Fruit fly (Drosophila melanogaster): ENCODE measurements around the gene rod.

Gene rod

dm6 chr3R:31550910-31551309 is 29.8 kb upstream of the rod start (continued):
- TF ChIP-seq chm (GFP tag; IDR thresholded peaks at IDR 0.05): peak; percentile 80; the same call in 1 of the 2 replicates
- TF ChIP-seq Atf6 (GFP tag; IDR thresholded peaks at IDR 0.05): no peak
- TF ChIP-seq tll (GFP tag; optimal IDR thresholded peaks at IDR 0.05): peak in 1 of 2 experiments; percentile 98
- peak; percentile 43 for TF ChIP-seq cato (GFP tag; optimal IDR thresholded peaks at IDR 0.05; ENCODE audit: borderline replicate concordance)
- TF ChIP-seq dmrt11E (tag; optimal IDR thresholded peaks at IDR 0.05): peak; percentile 90
- TF ChIP-seq sens-2 (GFP tag; IDR thresholded peaks at IDR 0.05): peak; percentile 47; the same call in 1 of the 2 replicates
- TF ChIP-seq ftz-f1 (GFP tag; optimal IDR thresholded peaks at IDR 0.05): no peak
- TF ChIP-seq CG18619 (GFP tag; optimal IDR thresholded peaks at IDR 0.05): peak; percentile 53
- peak; percentile 39; the same call in 1 of the 2 replicates for TF ChIP-seq CG6689 (GFP tag; IDR thresholded peaks at IDR 0.05)
- peak; percentile 44 for TF ChIP-seq Max (GFP tag; optimal IDR thresholded peaks at IDR 0.05)
- peak; percentile 94 for TF ChIP-seq CG2202 (tag; optimal IDR thresholded peaks at IDR 0.05)
- TF ChIP-seq CG31441 (GFP tag; IDR thresholded peaks at IDR 0.05): peak; percentile 74
- peak; percentile 18 for TF ChIP-seq az2 (GFP tag; optimal IDR thresholded peaks at IDR 0.05)
- peak; percentile 45 for TF ChIP-seq CG17802 (tag; optimal IDR thresholded peaks at IDR 0.05)
- peak; percentile 93 for TF ChIP-seq CG7745 (tag; optimal IDR thresholded peaks at IDR 0.05)
- no peak for TF ChIP-seq Oaz (GFP tag; IDR thresholded peaks at IDR 0.05)
- TF ChIP-seq CG12769 (tag; optimal IDR thresholded peaks at IDR 0.05): peak; percentile 10
- no peak for TF ChIP-seq CG7357 (GFP tag; IDR thresholded peaks at IDR 0.05)
- TF ChIP-seq CG13424 (tag; optimal IDR thresholded peaks at IDR 0.05): peak; percentile 34
- TF ChIP-seq tin (GFP tag; optimal IDR thresholded peaks at IDR 0.05): peak; percentile 10
- no peak for TF ChIP-seq Dfd (GFP tag; optimal IDR thresholded peaks at IDR 0.05)
- peak; percentile 14 to 62 for TF ChIP-seq chif (GFP tag; optimal IDR thresholded peaks at IDR 0.05)
- TF ChIP-seq zen2 (GFP tag; IDR thresholded peaks at IDR 0.05; ENCODE audit: partially characterized antibody): no peak
- TF ChIP-seq CG4360 (GFP tag; IDR thresholded peaks at IDR 0.05): peak; percentile 65
- peak; percentile 67 for TF ChIP-seq CG10979 (tag; optimal IDR thresholded peaks at IDR 0.05)
- no peak for TF ChIP-seq hbn (GFP tag; IDR thresholded peaks at IDR 0.05; ENCODE audit: partially characterized antibody)
- TF ChIP-seq row (GFP tag; IDR thresholded peaks at IDR 0.05): no peak
- peak; percentile 41 for TF ChIP-seq CHES-1-like (GFP tag; optimal IDR thresholded peaks at IDR 0.05)
- peak; percentile 62 for TF ChIP-seq bab2 (GFP tag; optimal IDR thresholded peaks at IDR 0.05)
- peak; percentile 61 for TF ChIP-seq stwl (tag; optimal IDR thresholded peaks at IDR 0.05)
- TF ChIP-seq CTCF (GFP tag; optimal IDR thresholded peaks at IDR 0.05): no peak
- peak; percentile 45 for TF ChIP-seq her (GFP tag; optimal IDR thresholded peaks at IDR 0.05)
- peak; percentile 45 for TF ChIP-seq CG16863 (GFP tag; optimal IDR thresholded peaks at IDR 0.05)
- no peak for TF ChIP-seq CG34224 (GFP tag; IDR thresholded peaks at IDR 0.05; ENCODE audit: partially characterized antibody)
- peak; percentile 43 for TF ChIP-seq CG12071 (GFP tag; optimal IDR thresholded peaks at IDR 0.05)
- TF ChIP-seq CG10565 (GFP tag; optimal IDR thresholded peaks at IDR 0.05): no peak
- peak; percentile 3 for TF ChIP-seq trh (GFP tag; optimal IDR thresholded peaks at IDR 0.05)
- peak; percentile 27; the same call in 1 of the 2 replicates for TF ChIP-seq E2f1 (GFP tag; IDR thresholded peaks at IDR 0.05)
- TF ChIP-seq CG9609 (GFP tag; optimal IDR thresholded peaks at IDR 0.05): peak; percentile 34
- peak; percentile 96 for TF ChIP-seq sens (GFP tag)
- TF ChIP-seq Hr51 (GFP tag; optimal IDR thresholded peaks at IDR 0.05): peak in 1 of 2 experiments; percentile 61
- peak; percentile 78 for TF ChIP-seq Asciz (GFP tag; optimal IDR thresholded peaks at IDR 0.05)
- TF ChIP-seq CG4707 (GFP tag; optimal IDR thresholded peaks at IDR 0.05): peak; percentile 76
- TF ChIP-seq lola (GFP tag; optimal IDR thresholded peaks at IDR 0.05): peak in 1 of 3 experiments; percentile 83
- TF ChIP-seq pnt (GFP tag; optimal IDR thresholded peaks at IDR 0.05): peak; percentile 20
- TF ChIP-seq Aef1 (GFP tag; IDR thresholded peaks at IDR 0.05): no peak
- TF ChIP-seq HLH4C (GFP tag; IDR thresholded peaks at IDR 0.05; ENCODE audit: partially characterized antibody): no peak
- peak; percentile 25 for TF ChIP-seq mirr (GFP tag; optimal IDR thresholded peaks at IDR 0.05)
- TF ChIP-seq ci (GFP tag; IDR thresholded peaks at IDR 0.05): peak; percentile 81
- TF ChIP-seq ara (GFP tag; IDR thresholded peaks at IDR 0.05): peak; percentile 89
- TF ChIP-seq CG6254 (GFP tag; optimal IDR thresholded peaks at IDR 0.05): peak; percentile 62

All from whole organism, embryonic.